Worm (Caenorhabditis elegans) whole organism, L3 larva: ENCODE results near the gene F08G2.4.

Experiments
- ceh-9 ChIP-seq: sonication (generic microtip); optimal IDR thresholded peaks from 2 replicates; lab custom pipeline; 2018; ENCODE audit warnings: missing biosample characterization, missing genetic modification characterization
- daf-12 ChIP-seq: fragments of 150-350 bp; optimal IDR thresholded peaks from 2 replicates; lab custom pipeline; 2014; ENCODE audit warnings: missing biosample characterization, missing genetic modification reagents, missing genetic modification characterization
- elt-3 ChIP-seq, 3 experiments: fragments of 150-350 bp in 1 of 3; sonication (generic microtip) in 2 of 3; optimal IDR thresholded peaks; 2 replicates in 2 of 3; 4 replicates in 1 of 3; lab custom pipeline; 2014 to 2017; ENCODE audit warnings: missing biosample characterization in 3 of 3, missing genetic modification characterization in 3 of 3
- nhr-11 ChIP-seq: fragments of 150-350 bp; optimal IDR thresholded peaks from 2 replicates; lab custom pipeline; 2014; ENCODE audit warnings: missing biosample characterization, missing genetic modification characterization
- nhr-23 ChIP-seq: fragments of 150-350 bp; optimal IDR thresholded peaks from 2 replicates; lab custom pipeline; 2014; ENCODE audit warnings: missing biosample characterization, missing genetic modification reagents, missing genetic modification characterization
- nhr-76 ChIP-seq: fragments of 150-350 bp; sonication (generic microtip); optimal IDR thresholded peaks from 5 replicates; lab custom pipeline; 2014; ENCODE audit warnings: missing biosample characterization, missing genetic modification characterization
- unc-39 ChIP-seq: sonication (generic microtip); optimal IDR thresholded peaks from 4 replicates; lab custom pipeline; 2017; ENCODE audit warnings: missing biosample characterization, missing genetic modification characterization

DNA sequence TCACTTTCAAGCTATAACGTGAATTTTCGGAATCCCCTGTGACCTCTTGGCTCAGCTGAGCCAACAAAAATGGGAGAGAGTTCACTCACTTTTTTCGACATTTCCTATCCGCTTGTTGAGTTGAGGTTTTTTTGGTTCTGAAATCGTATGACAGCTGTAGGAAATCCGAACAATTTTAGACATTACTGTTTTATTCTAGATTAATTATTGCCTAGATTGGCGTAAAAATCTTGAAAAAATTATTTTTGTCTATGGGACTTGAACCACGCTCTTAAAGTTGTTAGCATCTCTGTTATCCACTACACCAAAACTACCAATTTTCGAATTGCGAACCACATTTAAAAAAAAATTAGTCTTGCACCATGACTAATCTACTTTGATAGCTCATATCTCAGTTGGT, 46.5 kb upstream of the F08G2.4 start, which contains the start of gene C01B9.4:
- no peak for TF ChIP-seq nhr-76 (tag; lab: Kevin White, UChicago)
- TF ChIP-seq unc-39 (tag; lab: Kevin White, UChicago), result no peak
- TF ChIP-seq daf-12, result no peak
- no peak for TF ChIP-seq nhr-23 (tag; lab: Kevin White, UChicago)
- no peak for TF ChIP-seq nhr-11 (tag; lab: Kevin White, UChicago)
- no peak for TF ChIP-seq elt-3 (tag; optimal IDR thresholded peaks at IDR 0.05; lab: Kevin White, UChicago)
- TF ChIP-seq ceh-9 (tag; lab: Kevin White, UChicago), result no peak
